Worm (Caenorhabditis elegans) whole organism, L2 larva: ENCODE measurements around the gene dhgd-1.

Source experiments
- C34F6.9 ChIP-seq: fragments of 150-350 bp; optimal IDR thresholded peaks from 2 replicates; lab custom pipeline; 2014; ENCODE audit warnings: missing biosample characterization, missing genetic modification characterization
- F13H6.1 ChIP-seq: sonication (generic microtip); optimal IDR thresholded peaks from 2 replicates; lab custom pipeline; 2016; ENCODE audit warnings: missing genetic modification characterization, missing compliant biosample characterization
- R02D3.7 ChIP-seq: fragments of 150-350 bp; optimal IDR thresholded peaks from 2 replicates; lab custom pipeline; 2014; ENCODE audit warnings: missing biosample characterization, missing genetic modification characterization
- Y55F3AM.14 ChIP-seq: fragments of 200-800 bp; sonication (Bioruptor generic); optimal IDR thresholded peaks from 2 replicates; lab custom pipeline; 2018; ENCODE audit warnings: mild to moderate bottlenecking, missing genetic modification characterization, missing compliant biosample characterization
- ZK546.5 ChIP-seq: sonication (generic microtip); optimal IDR thresholded peaks from 2 replicates; lab custom pipeline; 2017; ENCODE audit warnings: missing biosample characterization, missing genetic modification characterization
- alr-1 ChIP-seq: fragments of 150-350 bp; optimal IDR thresholded peaks from 2 replicates; lab custom pipeline; 2014; ENCODE audit warnings: missing biosample characterization, missing genetic modification characterization
- aly-2 ChIP-seq: fragments of 150-350 bp; optimal IDR thresholded peaks from 2 replicates; lab custom pipeline; 2014; ENCODE audit warnings: missing biosample characterization, missing genetic modification characterization
- ama-1 ChIP-seq: fragments of 150-350 bp; optimal IDR thresholded peaks from 2 replicates; lab custom pipeline; 2018; ENCODE audit warnings: inconsistent platforms
- blmp-1 ChIP-seq: sonication (generic microtip); optimal IDR thresholded peaks from 2 replicates; lab custom pipeline; 2017; ENCODE audit warnings: missing genetic modification characterization, mild to moderate bottlenecking, missing compliant biosample characterization, antibody characterized with exemption, moderate library complexity; ENCODE audit not compliant: insufficient read depth
- ceh-16 ChIP-seq: fragments of 150-350 bp; optimal IDR thresholded peaks from 2 replicates; lab custom pipeline; 2014; ENCODE audit warnings: missing biosample characterization, missing genetic modification characterization
- ceh-82 ChIP-seq: fragments of 150-350 bp; optimal IDR thresholded peaks from 2 replicates; lab custom pipeline; 2014; ENCODE audit warnings: missing biosample characterization, missing genetic modification characterization
- crh-2 ChIP-seq: sonication (generic microtip); optimal IDR thresholded peaks from 2 replicates; lab custom pipeline; 2017; ENCODE audit warnings: missing biosample characterization, missing genetic modification characterization
- dmd-4 ChIP-seq: sonication (generic microtip); optimal IDR thresholded peaks from 2 replicates; lab custom pipeline; 2017; ENCODE audit warnings: missing biosample characterization, missing genetic modification characterization
- egl-27 ChIP-seq: sonication (generic microtip); optimal IDR thresholded peaks from 3 replicates; lab custom pipeline; 2017; ENCODE audit warnings: missing biosample characterization, missing genetic modification reagents, missing genetic modification characterization
- elt-1 ChIP-seq: fragments of 150-350 bp; optimal IDR thresholded peaks from 2 replicates; lab custom pipeline; 2014; ENCODE audit warnings: missing biosample characterization, missing genetic modification characterization
- elt-3 ChIP-seq: sonication (generic microtip); optimal IDR thresholded peaks from 2 replicates; lab custom pipeline; 2017; ENCODE audit warnings: missing biosample characterization, missing genetic modification characterization
- fos-1 ChIP-seq: fragments of 150-350 bp; optimal IDR thresholded peaks from 2 replicates; lab custom pipeline; 2014; ENCODE audit warnings: missing biosample characterization, missing genetic modification characterization
- gmeb-1 ChIP-seq: fragments of 150-350 bp; optimal IDR thresholded peaks from 2 replicates; lab custom pipeline; 2014; ENCODE audit warnings: missing biosample characterization, missing genetic modification characterization
- lin-11 ChIP-seq: fragments of 150-350 bp; sonication (generic microtip); optimal IDR thresholded peaks from 2 replicates; lab custom pipeline; 2014; ENCODE audit warnings: missing biosample characterization, missing genetic modification characterization, inconsistent platforms, mixed read lengths
- lin-13 ChIP-seq: fragments of 150-350 bp; optimal IDR thresholded peaks from 2 replicates; lab custom pipeline; 2014; ENCODE audit warnings: missing biosample characterization, missing genetic modification reagents, missing genetic modification characterization
- lin-39 ChIP-seq: fragments of 150-350 bp; optimal IDR thresholded peaks from 2 replicates; lab custom pipeline; 2014; ENCODE audit warnings: missing biosample characterization, missing genetic modification reagents, missing genetic modification characterization
- lsy-2 ChIP-seq, 2 experiments: fragments of 150-350 bp in 1 of 2; sonication (generic microtip) in 1 of 2; optimal IDR thresholded peaks; 2 replicates each; lab custom pipeline; 2014 to 2017; ENCODE audit warnings: missing biosample characterization in 2 of 2, missing genetic modification characterization in 2 of 2
- mab-5 ChIP-seq: fragments of 150-350 bp; optimal IDR thresholded peaks from 2 replicates; lab custom pipeline; 2014; ENCODE audit warnings: missing biosample characterization, missing genetic modification characterization
- mbf-1 ChIP-seq: sonication (generic microtip); optimal IDR thresholded peaks from 2 replicates; lab custom pipeline; 2017; ENCODE audit warnings: missing biosample characterization, missing genetic modification characterization
- mdl-1 ChIP-seq, 2 experiments: fragments of 150-350 bp in 1 of 2; sonication (generic microtip) in 1 of 2; optimal IDR thresholded peaks; 2 replicates each; lab custom pipeline; 2017; ENCODE audit warnings: missing biosample characterization in 2 of 2, missing genetic modification characterization in 2 of 2
- nhr-10 ChIP-seq: sonication (generic microtip); optimal IDR thresholded peaks from 2 replicates; lab custom pipeline; 2017; ENCODE audit warnings: missing biosample characterization, missing genetic modification characterization
- nhr-11 ChIP-seq: fragments of 150-350 bp; optimal IDR thresholded peaks from 2 replicates; lab custom pipeline; 2014; ENCODE audit warnings: missing biosample characterization, missing genetic modification characterization
- nhr-12 ChIP-seq: fragments of 150-350 bp; optimal IDR thresholded peaks from 2 replicates; lab custom pipeline; 2014; ENCODE audit warnings: missing biosample characterization, missing genetic modification characterization
- nhr-129 ChIP-seq: fragments of 150-350 bp; optimal IDR thresholded peaks from 2 replicates; lab custom pipeline; 2014; ENCODE audit warnings: missing biosample characterization, missing genetic modification characterization
- nhr-21 ChIP-seq: fragments of 150-350 bp; optimal IDR thresholded peaks from 2 replicates; lab custom pipeline; 2014; ENCODE audit warnings: missing biosample characterization, missing genetic modification characterization
- nhr-23 ChIP-seq: fragments of 150-350 bp; optimal IDR thresholded peaks from 2 replicates; lab custom pipeline; 2014; ENCODE audit warnings: missing biosample characterization, missing genetic modification reagents, missing genetic modification characterization
- nhr-237 ChIP-seq: fragments of 150-350 bp; optimal IDR thresholded peaks from 2 replicates; lab custom pipeline; 2014; ENCODE audit warnings: missing biosample characterization, missing genetic modification characterization
- nhr-25 ChIP-seq: fragments of 150-350 bp; sonication (generic microtip); optimal IDR thresholded peaks from 3 replicates; lab custom pipeline; 2014; ENCODE audit warnings: missing biosample characterization, missing genetic modification characterization
- nhr-6 ChIP-seq: fragments of 150-350 bp; optimal IDR thresholded peaks from 2 replicates; lab custom pipeline; 2014; ENCODE audit warnings: missing biosample characterization, missing genetic modification characterization
- nhr-77 ChIP-seq: fragments of 150-350 bp; optimal IDR thresholded peaks from 2 replicates; lab custom pipeline; 2014; ENCODE audit warnings: missing biosample characterization, missing genetic modification characterization
- peb-1 ChIP-seq: fragments of 150-350 bp; optimal IDR thresholded peaks from 2 replicates; lab custom pipeline; 2014; ENCODE audit warnings: missing biosample characterization, missing genetic modification characterization
- sem-4 ChIP-seq: fragments of 150-350 bp; optimal IDR thresholded peaks from 2 replicates; lab custom pipeline; 2014; ENCODE audit warnings: missing biosample characterization, missing genetic modification reagents, missing genetic modification characterization
- skn-1 ChIP-seq: sonication (generic microtip); optimal IDR thresholded peaks from 2 replicates; lab custom pipeline; 2017; ENCODE audit warnings: missing biosample characterization, missing genetic modification characterization
- sma-3 ChIP-seq: sonication (generic microtip); optimal IDR thresholded peaks from 2 replicates; lab custom pipeline; 2016; ENCODE audit warnings: missing genetic modification reagents, missing genetic modification characterization, missing compliant biosample characterization
- sma-9 ChIP-seq, 2 experiments: fragments of 150-350 bp in 1 of 2; sonication (generic microtip) in 1 of 2; optimal IDR thresholded peaks; 2 replicates each; lab custom pipeline; 2014 to 2016; ENCODE audit warnings: missing genetic modification characterization in 2 of 2, mild to moderate bottlenecking in 1 of 2, missing biosample characterization in 1 of 2, missing compliant biosample characterization in 1 of 2, missing genetic modification reagents in 1 of 2, moderate library complexity in 1 of 2
- snpc-4 ChIP-seq: fragments of 150-350 bp; optimal IDR thresholded peaks from 2 replicates; lab custom pipeline; 2014; ENCODE audit warnings: missing biosample characterization, missing genetic modification characterization
- unc-39 ChIP-seq: fragments of 150-350 bp; optimal IDR thresholded peaks from 2 replicates; lab custom pipeline; 2014; ENCODE audit warnings: missing biosample characterization, missing genetic modification characterization
- unc-55 ChIP-seq: fragments of 150-350 bp; sonication (generic microtip); optimal IDR thresholded peaks from 3 replicates; lab custom pipeline; 2014; ENCODE audit warnings: missing biosample characterization, missing genetic modification reagents, missing genetic modification characterization
- unc-62 ChIP-seq: fragments of 150-350 bp; optimal IDR thresholded peaks from 2 replicates; lab custom pipeline; 2014; ENCODE audit warnings: missing biosample characterization, missing genetic modification reagents, missing genetic modification characterization
- zag-1 ChIP-seq: fragments of 150-350 bp; optimal IDR thresholded peaks from 2 replicates; lab custom pipeline; 2014; ENCODE audit warnings: missing biosample characterization, missing genetic modification characterization
- ztf-1 ChIP-seq: fragments of 200-800 bp; sonication (Bioruptor generic); conservative IDR thresholded peaks from 2 replicates; pipeline ENCODE4 v1.3.6; 2022; ENCODE audit warnings: missing genetic modification characterization, missing compliant biosample characterization
- ztf-11 ChIP-seq: sonication (generic microtip); optimal IDR thresholded peaks from 2 replicates; lab custom pipeline; 2017; ENCODE audit warnings: missing biosample characterization, missing genetic modification characterization
- ztf-4 ChIP-seq: fragments of 150-350 bp; optimal IDR thresholded peaks from 2 replicates; lab custom pipeline; 2014; ENCODE audit warnings: missing biosample characterization, missing genetic modification characterization

dhgd-1 gene

DNA sequence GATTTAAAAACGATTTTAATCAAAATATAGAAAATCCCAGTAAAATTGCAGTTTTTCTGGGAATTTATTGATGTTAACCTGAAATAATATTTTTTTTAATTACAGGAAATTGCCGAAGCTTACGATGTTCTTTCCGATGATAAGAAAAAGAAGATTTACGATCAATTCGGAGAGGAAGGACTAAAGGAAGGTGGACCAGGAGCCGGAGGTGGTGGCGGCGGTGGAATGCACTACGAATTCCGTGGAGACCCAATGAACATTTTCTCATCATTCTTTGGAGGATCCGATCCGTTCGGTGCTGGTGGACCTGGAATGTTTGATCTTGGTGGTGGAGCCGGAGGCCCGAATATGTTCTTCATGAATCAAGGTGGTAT, 5.9 kb downstream of the dhgd-1 start:
- no peak for TF ChIP-seq nhr-10 (tag; lab: Kevin White, UChicago)
- TF ChIP-seq sem-4 (tag; lab: Kevin White, UChicago) = no peak
- no peak for TF ChIP-seq nhr-25 (tag; lab: Kevin White, UChicago)
- no peak for TF ChIP-seq sma-9 (GFP tag; optimal IDR thresholded peaks at IDR 0.05; lab: Kevin White, UChicago)
- TF ChIP-seq sma-9 (tag; optimal IDR thresholded peaks at IDR 0.05; lab: Kevin White, UChicago) = no peak
- no peak for TF ChIP-seq ama-1 (lab: Kevin White, UChicago)
- TF ChIP-seq F13H6.1 = no peak
- TF ChIP-seq elt-1 = no peak
- TF ChIP-seq crh-2 (tag; lab: Kevin White, UChicago) = no peak
- no peak for TF ChIP-seq skn-1 (tag; lab: Kevin White, UChicago)
- TF ChIP-seq mdl-1 (tag; optimal IDR thresholded peaks at IDR 0.05; lab: Kevin White, UChicago) = no peak
- no peak for TF ChIP-seq aly-2 (tag; lab: Kevin White, UChicago)
- no peak for TF ChIP-seq Y55F3AM.14
- TF ChIP-seq unc-55 (GFP tag; lab: Kevin White, UChicago) = no peak
- TF ChIP-seq ZK546.5 (tag; lab: Kevin White, UChicago) = no peak
- TF ChIP-seq gmeb-1 (tag; lab: Kevin White, UChicago) = no peak
- TF ChIP-seq peb-1 (tag; lab: Kevin White, UChicago) = no peak
- no peak for TF ChIP-seq elt-3 (tag; lab: Kevin White, UChicago)
- no peak for TF ChIP-seq alr-1
- no peak for TF ChIP-seq nhr-237 (tag; lab: Kevin White, UChicago)
- TF ChIP-seq, all 48 proteins: peak for 0

DNA sequence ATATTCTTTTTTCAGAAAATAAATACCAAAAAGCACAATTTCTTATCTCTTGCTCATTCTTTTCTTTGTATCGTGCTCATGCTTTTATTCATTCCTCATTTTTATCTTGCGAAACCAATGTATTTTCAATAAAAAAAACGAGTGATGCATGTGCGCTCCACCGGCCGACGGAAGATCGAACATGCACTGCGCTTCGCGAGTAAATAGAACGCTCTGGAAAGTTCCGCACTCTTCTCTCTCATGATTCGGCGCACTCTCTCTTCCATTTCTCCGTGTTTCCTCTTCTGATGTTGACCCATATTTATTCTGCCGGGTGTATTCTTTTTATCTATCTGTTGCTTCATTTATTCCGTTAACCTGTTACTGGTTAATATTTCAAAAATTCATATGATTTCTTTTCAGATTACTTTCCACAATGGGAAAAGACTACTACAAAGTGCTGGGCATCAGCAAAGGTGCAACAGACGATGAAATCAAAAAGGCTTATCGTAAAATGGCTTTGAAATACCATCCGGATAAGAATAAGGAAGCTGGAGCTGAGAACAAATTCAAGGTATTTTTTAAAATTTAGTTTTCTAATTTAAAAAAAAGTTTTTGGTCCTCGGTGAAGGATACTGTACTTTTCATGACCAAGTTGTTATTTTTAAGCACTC, 6.5 kb downstream of the dhgd-1 start, which contains the start of gene dnj-13:
TSS of gene dnj-13 (plus strand) at position 403 of the 653 bp plus-strand sequence.
- no peak for TF ChIP-seq mbf-1
- peak; percentile 88 for TF ChIP-seq ama-1 (lab: Kevin White, UChicago)
- TF ChIP-seq nhr-129 (tag; lab: Kevin White, UChicago) = peak; percentile 86
- TF ChIP-seq blmp-1 = peak; percentile 66
- TF ChIP-seq mdl-1 (tag; optimal IDR thresholded peaks at IDR 0.05; lab: Kevin White, UChicago) = peak; percentile 53 to 78
- TF ChIP-seq lsy-2 (tag; optimal IDR thresholded peaks at IDR 0.05; lab: Kevin White, UChicago) = peak; percentile 89 to 92
- peak; percentile 93 for TF ChIP-seq crh-2 (tag; lab: Kevin White, UChicago)
- TF ChIP-seq nhr-25 (tag; lab: Kevin White, UChicago) = peak; percentile 87
- TF ChIP-seq ceh-82 = peak; percentile 54
- peak; percentile 58 for TF ChIP-seq ceh-16 (tag; lab: Kevin White, UChicago)
- peak; percentile 92 for TF ChIP-seq lin-13 (GFP tag; lab: Kevin White, UChicago)
- TF ChIP-seq unc-39 (tag; lab: Kevin White, UChicago) = no peak
- TF ChIP-seq elt-3 (tag; lab: Kevin White, UChicago) = no peak
- TF ChIP-seq elt-1 = no peak
- peak; percentile 90 for TF ChIP-seq gmeb-1 (tag; lab: Kevin White, UChicago)
- peak; percentile 90 for TF ChIP-seq nhr-21
- no peak for TF ChIP-seq aly-2 (tag; lab: Kevin White, UChicago)
- no peak for TF ChIP-seq ztf-11
- TF ChIP-seq ztf-4 (tag; lab: Kevin White, UChicago) = peak; percentile 89
- peak; percentile 14 for TF ChIP-seq dmd-4 (tag; lab: Kevin White, UChicago)
- peak; percentile 91 for TF ChIP-seq mab-5 (tag; lab: Kevin White, UChicago)
- peak; percentile 32 for TF ChIP-seq unc-62 (GFP tag; lab: Kevin White, UChicago)
- TF ChIP-seq sem-4 (tag; lab: Kevin White, UChicago) = peak; percentile 96
- peak; percentile 43 for TF ChIP-seq nhr-237 (tag; lab: Kevin White, UChicago)
- peak; percentile 7 for TF ChIP-seq alr-1
- TF ChIP-seq F13H6.1 = peak; percentile 96
- peak; percentile 70 for TF ChIP-seq zag-1 (tag; lab: Kevin White, UChicago)
- TF ChIP-seq snpc-4 (tag; lab: Kevin White, UChicago) = peak; percentile 78
- peak; percentile 61 for TF ChIP-seq skn-1 (tag; lab: Kevin White, UChicago)
- TF ChIP-seq sma-3 (GFP tag; lab: Kevin White, UChicago) = peak; percentile 98
- no peak for TF ChIP-seq ztf-1 (GFP tag; lab: Robert Waterston, UW)
- TF ChIP-seq unc-55 (GFP tag; lab: Kevin White, UChicago) = peak; percentile 95
- no peak for TF ChIP-seq nhr-12
- TF ChIP-seq fos-1 (tag; lab: Kevin White, UChicago) = peak; percentile 81
- TF ChIP-seq sma-9 (GFP tag; optimal IDR thresholded peaks at IDR 0.05; lab: Kevin White, UChicago) = peak; percentile 97
- TF ChIP-seq sma-9 (tag; optimal IDR thresholded peaks at IDR 0.05; lab: Kevin White, UChicago) = no peak
- peak; percentile 52 for TF ChIP-seq R02D3.7
- TF ChIP-seq peb-1 (tag; lab: Kevin White, UChicago) = no peak
- TF ChIP-seq nhr-6 (tag; lab: Kevin White, UChicago) = peak; percentile 89
- peak; percentile 82 for TF ChIP-seq nhr-10 (tag; lab: Kevin White, UChicago)
- TF ChIP-seq nhr-11 (tag; lab: Kevin White, UChicago) = no peak
- TF ChIP-seq nhr-77 (tag; lab: Kevin White, UChicago) = peak; percentile 82
- TF ChIP-seq egl-27 = peak; percentile 76
- TF ChIP-seq lin-39 (tag; lab: Kevin White, UChicago) = peak; percentile 30
- peak; percentile 88 for TF ChIP-seq lin-11
- TF ChIP-seq C34F6.9 (tag; lab: Kevin White, UChicago) = peak; percentile 92
- peak; percentile 94 for TF ChIP-seq Y55F3AM.14
- peak; percentile 38 for TF ChIP-seq ZK546.5 (tag; lab: Kevin White, UChicago)
- TF ChIP-seq nhr-23 (tag; lab: Kevin White, UChicago) = no peak
